Worm (Caenorhabditis elegans): ENCODE measurements around the gene fbxa-37.

DNA sequence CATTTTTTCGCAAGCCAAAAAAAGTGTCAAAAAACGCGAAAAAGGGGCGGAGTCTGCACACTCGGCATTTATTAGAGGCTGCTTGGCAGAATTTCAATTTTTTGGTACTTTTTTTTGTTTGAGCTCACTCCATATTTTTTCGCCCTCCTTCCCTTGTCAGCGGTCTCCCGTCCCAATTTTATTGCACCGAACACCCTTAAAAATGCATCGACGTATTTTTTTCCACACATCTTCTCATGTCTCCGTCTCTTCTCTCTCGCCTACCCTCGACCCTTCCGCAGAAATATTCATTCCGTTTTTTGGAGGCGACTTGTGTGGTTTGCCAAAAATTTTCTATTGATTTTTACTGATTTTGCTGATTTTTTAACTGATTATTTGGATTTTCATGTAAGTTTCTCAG lies 41.7 kb downstream of the fbxa-37 start, which contains the start of gene Y82E9BL.18:
- TF ChIP-seq snpc-4 (tag; optimal IDR thresholded peaks at IDR 0.05) (no peak), drap-1 (GFP tag; optimal IDR thresholded peaks at IDR 0.05) (no peak), unc-120 (tag; optimal IDR thresholded peaks at IDR 0.05; ENCODE audit: poor library complexity, severe bottlenecking) (no peak), pha-4 (tag; optimal IDR thresholded peaks at IDR 0.05) (no peak)

Data from whole organism, mixed stage, embryonic.